Fruit fly (Drosophila melanogaster): ENCODE measurements around the gene CG9577.

DNA sequence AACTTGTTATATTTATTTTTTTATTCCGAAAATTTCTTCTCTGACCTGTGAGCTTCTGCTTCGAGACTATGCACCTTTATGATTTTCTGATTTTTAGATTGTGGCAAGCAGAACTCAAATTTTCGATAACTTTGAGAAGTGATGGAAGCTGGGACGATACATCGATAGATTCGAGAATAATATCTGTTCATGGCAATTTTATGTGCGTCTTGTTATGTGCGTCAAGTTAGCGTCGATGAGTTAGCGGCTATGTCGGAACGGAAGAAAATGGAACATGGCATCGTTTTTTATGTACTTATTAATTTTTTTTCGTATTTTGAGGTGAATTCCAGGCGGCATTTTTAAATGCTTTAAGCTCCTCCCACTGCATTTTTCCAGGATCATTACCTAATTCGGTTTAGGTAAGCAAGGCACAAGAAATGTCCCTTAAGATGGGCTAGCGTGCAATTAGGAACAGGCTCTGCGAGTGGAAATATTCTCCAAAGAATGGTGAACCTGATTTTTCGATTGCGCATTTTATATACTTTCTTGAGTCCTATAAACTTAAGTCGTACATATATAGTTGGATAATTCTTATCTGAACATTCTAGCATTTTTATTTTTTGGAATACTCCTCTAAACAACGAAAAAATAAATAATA lies 580 bp upstream of the CG9577 start, which contains the start of gene Phf7:
- no peak for TF ChIP-seq h (optimal IDR thresholded peaks at IDR 0.05)
- TF ChIP-seq psq (optimal IDR thresholded peaks at IDR 0.05), result no peak

Measured in Kc167 (cell line).